Fruit fly (Drosophila melanogaster): ENCODE results near the gene Grip91.

DNA sequence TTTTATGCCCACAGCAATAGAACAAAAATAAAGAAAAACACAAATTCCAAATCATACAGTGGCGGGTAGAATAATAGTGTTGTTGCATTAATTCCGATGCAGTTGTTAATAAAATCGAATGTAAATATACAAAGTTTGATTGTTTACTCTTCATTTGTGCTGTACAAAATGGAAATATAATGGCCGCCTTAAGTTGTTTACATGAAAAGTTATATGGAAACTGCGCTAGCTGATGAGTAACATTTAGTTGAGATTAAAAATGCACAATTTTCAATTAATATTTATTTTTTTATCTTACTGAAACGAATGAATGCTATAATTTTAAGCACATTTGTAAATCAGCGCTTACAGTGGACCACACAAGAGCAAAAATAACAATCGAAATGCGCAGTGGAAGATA lies 9.6 kb downstream of the Grip91 start:
- TF ChIP-seq CG8478 (optimal IDR thresholded peaks at IDR 0.05) (no peak), EcR (GFP tag; optimal IDR thresholded peaks at IDR 0.05) (no peak), Dll (optimal IDR thresholded peaks at IDR 0.05) (no peak)

Data from whole organism.